Fruit fly (Drosophila melanogaster): ENCODE results near the gene Sgs8.

DNA sequence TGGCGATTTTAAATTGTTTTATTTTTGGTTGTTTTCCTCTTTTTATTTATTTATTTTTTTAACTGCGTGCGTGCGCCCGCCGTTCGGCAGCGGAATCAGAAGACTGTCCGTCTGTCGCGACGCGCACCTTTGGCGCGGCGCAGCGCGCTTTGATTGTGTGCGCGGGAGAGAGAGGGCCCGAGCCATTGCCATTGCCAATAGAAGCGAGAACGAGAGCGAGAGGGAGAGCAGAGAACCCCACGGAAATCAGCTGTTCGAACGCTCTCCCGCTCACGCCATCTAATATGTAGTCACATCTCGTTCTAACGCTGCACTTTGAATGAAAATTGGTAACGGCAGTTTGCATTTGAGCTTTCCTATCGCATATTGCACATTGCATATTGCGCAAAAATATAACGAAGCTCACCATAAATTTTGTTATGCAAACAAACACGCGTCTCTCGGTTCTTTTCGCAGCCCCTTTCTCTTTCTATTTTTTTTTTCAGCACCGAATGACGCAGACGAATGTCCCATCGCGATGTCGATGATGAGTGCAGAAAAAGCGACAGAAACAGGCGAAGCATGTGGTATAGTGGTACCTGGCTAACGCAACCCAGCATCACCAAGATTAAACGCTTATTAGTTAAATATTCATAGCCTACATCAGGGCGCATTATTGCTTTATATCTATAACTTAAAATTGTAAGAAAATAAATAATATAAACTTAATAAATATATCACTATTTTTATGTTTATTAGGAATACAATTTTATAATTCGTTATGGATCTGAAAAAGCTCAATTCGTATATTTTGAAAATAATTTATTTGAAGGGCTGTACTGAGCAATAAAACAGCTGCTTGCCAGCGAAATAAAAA lies 25.4 kb upstream of the Sgs8 start:
- TF ChIP-seq TFAM (GFP tag; optimal IDR thresholded peaks at IDR 0.05) (no peak), oc (tag; optimal IDR thresholded peaks at IDR 0.05) (no peak), dmrt11E (tag; optimal IDR thresholded peaks at IDR 0.05) (no peak), zen (tag; optimal IDR thresholded peaks at IDR 0.05) (no peak), vnd (GFP tag; IDR thresholded peaks at IDR 0.05; ENCODE audit: partially characterized antibody) (no peak), vfl (GFP tag; optimal IDR thresholded peaks at IDR 0.05) (no peak), Spps (tag; optimal IDR thresholded peaks at IDR 0.05) (no peak), onecut (GFP tag; IDR thresholded peaks at IDR 0.05) (no peak), CG11247 (GFP tag; IDR thresholded peaks at IDR 0.05) (no peak), CG11398 (GFP tag; optimal IDR thresholded peaks at IDR 0.05) (no peak), ase (GFP tag; IDR thresholded peaks at IDR 0.05) (no peak), CG11456 (GFP tag; IDR thresholded peaks at IDR 0.05) (0 out of 3 replicates have a peak, but pooled peaks have one; percentile 26)
